Worm (Caenorhabditis elegans) whole organism, dauer: ENCODE results near the gene C50E3.11.

ENCODE experiments used
- unc-62 ChIP-seq: sonication (generic microtip); optimal IDR thresholded peaks from 2 replicates; lab custom pipeline; 2017; ENCODE audit warnings: missing biosample characterization, missing genetic modification reagents, missing genetic modification characterization

Gene C50E3.11

DNA sequence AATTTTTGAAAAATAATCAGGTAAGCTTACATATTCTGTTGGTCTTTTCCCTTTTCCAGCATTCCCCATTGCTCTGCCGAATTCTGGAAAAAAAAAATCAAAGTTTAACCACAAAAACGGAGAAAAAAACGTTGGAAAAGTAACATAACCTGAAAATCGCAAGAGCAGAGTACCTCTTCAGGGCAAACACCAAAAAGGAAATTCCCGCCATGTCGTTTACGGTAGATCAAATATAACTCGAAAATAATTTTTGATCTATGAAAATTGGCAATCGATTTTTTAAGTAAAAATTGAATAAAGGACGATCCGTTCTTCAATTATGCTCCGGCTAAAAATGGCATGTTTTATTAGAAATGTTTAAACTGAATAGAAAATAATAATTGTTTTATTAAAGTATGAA lies at the start of gene C50E3.11:
TSS of gene C50E3.11 (minus strand) at position 83 of the 400 bp plus-strand sequence.
- no peak for TF ChIP-seq unc-62 (GFP tag; lab: Kevin White, UChicago)

DNA sequence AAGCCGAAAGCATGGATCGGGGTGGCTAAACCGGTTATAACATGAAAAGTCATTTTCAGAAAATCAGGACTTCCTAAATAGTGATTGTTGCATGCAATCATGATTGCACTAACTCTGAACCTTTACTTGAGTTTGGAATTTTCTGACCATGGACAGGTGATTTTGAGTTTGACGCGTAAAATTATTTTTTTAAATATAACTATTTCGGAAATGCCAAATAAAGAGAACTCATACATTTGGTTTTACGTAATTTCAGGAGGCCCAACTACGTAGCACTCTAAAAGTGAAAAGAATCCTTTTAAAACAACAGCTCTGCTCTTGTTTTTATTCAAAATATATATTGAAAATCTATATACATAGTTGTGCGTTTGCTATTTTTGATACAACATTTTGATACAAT lies 48.5 kb upstream of the C50E3.11 start, which contains the start of gene srh-234:
TSS of gene srh-234 (minus strand) at position 101 of the 400 bp plus-strand sequence.
- TF ChIP-seq unc-62 (GFP tag; lab: Kevin White, UChicago), result no peak

DNA sequence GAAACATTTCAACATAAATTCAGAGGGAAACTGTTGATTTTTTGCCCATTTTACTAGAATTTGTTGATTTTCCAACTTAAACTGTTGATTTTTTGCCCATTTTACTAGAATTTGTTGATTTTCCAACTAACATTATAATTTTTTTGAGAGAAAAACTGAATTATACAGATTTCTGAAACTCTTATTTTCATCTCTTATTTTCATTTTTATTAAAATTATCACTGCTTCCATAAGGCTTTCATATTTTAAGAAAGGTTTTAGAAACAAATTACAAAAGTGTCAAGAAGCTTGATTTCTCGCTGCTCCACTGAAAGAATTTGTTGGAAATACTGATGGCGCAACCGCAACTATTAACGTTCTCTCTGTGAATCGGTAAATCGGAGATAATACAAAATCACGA lies 46.7 kb upstream of the C50E3.11 start:
- TF ChIP-seq unc-62 (GFP tag; lab: Kevin White, UChicago), result no peak

- TF ChIP-seq unc-62 (GFP tag; lab: Kevin White, UChicago), result no peak
Measured at ce11 chrV:7647147-7647546, 43.9 kb upstream of the C50E3.11 start.

DNA sequence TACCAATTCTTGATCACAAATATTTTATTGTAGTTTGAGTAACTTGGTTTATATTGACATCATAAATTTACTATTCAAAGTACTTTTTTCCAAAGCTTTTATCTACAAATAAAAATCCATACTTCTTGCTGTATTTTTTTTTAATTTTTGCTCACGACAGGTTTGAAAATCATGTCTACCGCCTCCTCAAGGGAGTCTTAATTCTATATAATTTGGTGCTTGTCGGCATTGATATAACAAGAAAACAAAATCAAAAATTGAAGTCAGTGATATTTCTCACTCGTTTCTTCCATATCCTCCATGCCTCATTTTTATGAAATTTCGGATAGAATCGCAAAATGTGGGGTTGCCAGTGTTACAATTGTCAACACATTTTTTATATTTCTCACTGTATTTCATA lies 42.2 kb upstream of the C50E3.11 start, which contains the start of gene str-47:
TSS of gene str-47 (plus strand) at position 301 of the 400 bp plus-strand sequence.
- no peak for TF ChIP-seq unc-62 (GFP tag; lab: Kevin White, UChicago)

DNA sequence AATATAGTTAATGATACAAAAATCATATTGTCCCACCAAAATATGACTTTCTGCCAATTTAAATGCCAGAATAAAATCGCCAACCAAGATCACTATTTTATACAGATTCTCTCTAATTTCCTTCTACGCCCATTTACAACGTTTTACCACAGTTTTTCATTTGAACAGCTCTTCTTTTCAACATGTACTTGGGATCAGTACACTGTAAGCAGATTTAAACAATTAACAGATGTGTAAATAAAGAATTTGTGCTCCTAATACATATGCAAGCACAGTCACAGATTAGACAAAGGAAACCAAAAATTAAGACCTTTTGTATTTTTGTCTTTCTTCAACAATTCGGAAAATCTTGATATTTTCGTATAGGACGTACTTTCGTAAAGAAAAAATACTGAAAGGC lies 40.1 kb upstream of the C50E3.11 start, which contains the start of gene F07C4.11:
TSS of gene F07C4.11 (minus strand) at position 101 of the 400 bp plus-strand sequence.
- TF ChIP-seq unc-62 (GFP tag; lab: Kevin White, UChicago), result no peak

ce11 chrV:7641718-7642117 lies 38.4 kb upstream of the C50E3.11 start:
- TF ChIP-seq unc-62 (GFP tag; lab: Kevin White, UChicago), result no peak

ce11 chrV:7639787-7640186 lies 36.5 kb upstream of the C50E3.11 start, which contains the start of gene F07C4.10:
Gene F07C4.10 (minus strand): TSS chrV:7639887.
- TF ChIP-seq unc-62 (GFP tag; lab: Kevin White, UChicago), result no peak

DNA sequence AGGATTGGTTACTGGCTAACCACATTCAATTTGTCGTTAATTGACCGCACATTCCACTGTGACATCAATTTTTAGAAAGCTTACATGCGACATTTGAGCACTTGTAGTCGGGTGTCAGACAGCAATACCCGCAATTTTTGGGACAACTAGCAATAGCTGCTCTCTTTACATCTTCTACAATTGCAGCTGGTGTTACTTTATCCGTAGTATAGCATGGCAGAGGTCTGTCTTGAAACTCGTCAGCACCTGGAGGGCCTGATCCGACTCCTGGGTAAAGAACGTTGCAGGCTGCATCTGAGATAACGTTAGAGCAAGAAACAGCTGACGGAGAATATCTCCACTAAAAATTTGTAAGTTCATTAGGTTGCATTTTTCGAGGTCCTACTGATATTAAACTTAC lies 36.1 kb upstream of the C50E3.11 start:
- TF ChIP-seq unc-62 (GFP tag; lab: Kevin White, UChicago), result no peak

- no peak for TF ChIP-seq unc-62 (GFP tag; lab: Kevin White, UChicago)
Measured at ce11 chrV:7637801-7638200, 34.5 kb upstream of the C50E3.11 start, which contains the start of gene clec-45. Gene clec-45 (plus strand): TSS chrV:7638101.

ce11 chrV:7635469-7635868 lies 32.2 kb upstream of the C50E3.11 start, which contains the start of gene srd-29:
Gene srd-29 (plus strand): TSS chrV:7635769.
- no peak for TF ChIP-seq unc-62 (GFP tag; lab: Kevin White, UChicago)

- no peak for TF ChIP-seq unc-62 (GFP tag; lab: Kevin White, UChicago)
Measured at ce11 chrV:7634657-7635056, 31.4 kb upstream of the C50E3.11 start, which contains the start of gene srd-31. Gene srd-31 (minus strand): TSS chrV:7634757.

ce11 chrV:7631732-7632131 lies 28.4 kb upstream of the C50E3.11 start, which contains the start of gene srd-25:
Gene srd-25 (plus strand): TSS chrV:7632032.
- no peak for TF ChIP-seq unc-62 (GFP tag; lab: Kevin White, UChicago)

- no peak for TF ChIP-seq unc-62 (GFP tag; lab: Kevin White, UChicago)
Measured at ce11 chrV:7629504-7629903, 26.2 kb upstream of the C50E3.11 start, which contains the start of gene srd-30. Gene srd-30 (plus strand): TSS chrV:7629804.

DNA sequence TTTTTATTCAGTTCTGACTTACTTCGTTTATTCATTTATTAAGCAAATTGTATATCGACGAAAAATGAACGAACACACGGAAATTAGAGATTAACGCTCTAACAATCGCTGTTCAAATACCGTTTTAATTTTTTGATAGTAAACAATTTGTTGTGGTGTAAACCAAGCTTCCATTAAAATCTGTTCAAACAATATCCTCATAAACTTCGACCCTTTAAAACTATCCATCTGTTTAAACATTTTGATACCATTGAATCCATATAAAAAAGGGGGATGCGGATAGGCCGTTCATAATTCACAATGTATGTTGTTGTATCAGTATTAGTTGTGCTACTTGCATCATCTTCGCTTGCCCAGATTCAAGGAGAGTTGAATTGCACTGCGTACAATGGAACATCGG lies 23.3 kb upstream of the C50E3.11 start, which contains the start of gene F07C4.6:
TSS of gene F07C4.6 (plus strand) at position 301 of the 400 bp plus-strand sequence.
- TF ChIP-seq unc-62 (GFP tag; lab: Kevin White, UChicago), result no peak

ce11 chrV:7624652-7625051 lies 21.4 kb upstream of the C50E3.11 start, which contains the start of gene grsp-4:
Gene grsp-4 (plus strand): TSS chrV:7624952.
- no peak for TF ChIP-seq unc-62 (GFP tag; lab: Kevin White, UChicago)

DNA sequence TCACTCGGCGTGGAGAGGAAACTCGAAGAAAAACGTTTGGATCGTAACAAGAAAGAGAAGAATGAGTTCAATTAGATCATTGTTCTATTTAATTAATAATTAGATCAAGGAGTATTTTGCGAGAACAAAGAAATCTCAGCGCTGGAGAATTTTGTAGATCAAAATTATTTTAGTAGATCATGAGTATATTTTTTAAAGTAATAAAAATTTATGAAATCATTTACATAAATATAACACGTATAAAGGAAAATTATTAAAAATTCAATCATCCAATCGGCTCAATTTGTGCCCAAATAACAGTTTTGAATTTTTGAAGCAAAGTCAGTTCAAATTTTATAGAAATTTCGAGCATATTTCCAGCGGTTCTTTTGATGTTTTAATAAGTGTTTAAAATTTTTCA lies 20.9 kb upstream of the C50E3.11 start, which contains the start of gene C50E3.13:
TSS of gene C50E3.13 (minus strand) at position 101 of the 400 bp plus-strand sequence.
- TF ChIP-seq unc-62 (GFP tag; lab: Kevin White, UChicago), result no peak
